Worm (Caenorhabditis elegans) whole organism, L4 larva: ENCODE results near the gene Y50D4A.1.

Source experiments
- F44E2.7 ChIP-seq: fragments of 200-800 bp; sonication (Bioruptor generic); IDR thresholded peaks from 2 replicates; pipeline ENCODE4 v2.1.2; 2022; ENCODE audit warnings: missing genetic modification characterization, missing compliant biosample characterization
- Y105C5A.15 ChIP-seq: fragments of 200-800 bp; sonication (Bioruptor generic); IDR thresholded peaks from 2 replicates; pipeline ENCODE4 v1.3.6; 2022; ENCODE audit warnings: missing genetic modification characterization, missing compliant biosample characterization
- Y75B8A.6 ChIP-seq: fragments of 200-800 bp; sonication (Bioruptor generic); IDR thresholded peaks from 2 replicates; pipeline ENCODE4 v1.3.6; 2022; ENCODE audit warnings: missing genetic modification reagents, missing genetic modification characterization, missing compliant biosample characterization
- ZK546.5 ChIP-seq, 2 experiments: sonication (generic microtip); optimal IDR thresholded peaks; 2 replicates each; lab custom pipeline; 2017; ENCODE audit warnings: missing biosample characterization in 2 of 2, missing genetic modification characterization in 2 of 2
- aha-1 ChIP-seq: fragments of 150-350 bp; peaks from one replicate; lab custom pipeline; 2014; ENCODE audit warnings: missing biosample characterization, missing genetic modification characterization
- ceh-82 ChIP-seq: sonication (generic microtip); optimal IDR thresholded peaks from 2 replicates; lab custom pipeline; 2017; ENCODE audit warnings: missing biosample characterization, missing genetic modification characterization
- ces-1 ChIP-seq: fragments of 150-350 bp; sonication (generic microtip); optimal IDR thresholded peaks from 4 replicates; lab custom pipeline; 2014; ENCODE audit warnings: missing biosample characterization, missing genetic modification reagents, missing genetic modification characterization
- dmd-8 ChIP-seq: fragments of 200-800 bp; sonication (Bioruptor generic); IDR thresholded peaks from 2 replicates; pipeline ENCODE4 v1.3.6; 2022; ENCODE audit warnings: missing genetic modification characterization, missing compliant biosample characterization
- dmd-9 ChIP-seq: fragments of 200-800 bp; sonication (Bioruptor generic); IDR thresholded peaks from 2 replicates; pipeline ENCODE4 v1.3.6; 2022; ENCODE audit warnings: missing genetic modification reagents, missing genetic modification characterization, missing compliant biosample characterization
- duxl-1 ChIP-seq: sonication (generic microtip); optimal IDR thresholded peaks from 2 replicates; lab custom pipeline; 2016; ENCODE audit warnings: mild to moderate bottlenecking, missing genetic modification characterization, moderate library complexity, missing compliant biosample characterization; ENCODE audit not compliant: poor library complexity
- egl-27 ChIP-seq: sonication (generic microtip); optimal IDR thresholded peaks from 3 replicates; lab custom pipeline; 2017; ENCODE audit warnings: missing biosample characterization, missing genetic modification reagents, missing genetic modification characterization
- egl-43 ChIP-seq: fragments of 200-800 bp; sonication (Bioruptor generic); IDR thresholded peaks from 2 replicates; pipeline ENCODE4 v1.3.6; 2022; ENCODE audit warnings: missing genetic modification reagents, missing genetic modification characterization, missing compliant biosample characterization
- fos-1 ChIP-seq: fragments of 150-350 bp; optimal IDR thresholded peaks from 2 replicates; lab custom pipeline; 2014; ENCODE audit warnings: missing biosample characterization, missing genetic modification characterization
- gei-8 ChIP-seq: fragments of 200-800 bp; sonication (Bioruptor generic); optimal IDR thresholded peaks from 2 replicates; lab custom pipeline; 2018; ENCODE audit warnings: mild to moderate bottlenecking, missing genetic modification characterization, missing compliant biosample characterization
- hlh-11 ChIP-seq: fragments of 200-800 bp; sonication (Bioruptor generic); optimal IDR thresholded peaks from 2 replicates; lab custom pipeline; 2018; ENCODE audit warnings: mild to moderate bottlenecking, missing genetic modification characterization, missing compliant biosample characterization
- hlh-30 ChIP-seq: sonication (generic microtip); optimal IDR thresholded peaks from 2 replicates; lab custom pipeline; 2017; ENCODE audit warnings: antibody characterized with exemption, mild to moderate bottlenecking, missing genetic modification characterization, missing compliant biosample characterization; ENCODE audit not compliant: insufficient read depth
- lim-7 ChIP-seq: fragments of 200-800 bp; sonication (Bioruptor generic); IDR thresholded peaks from 2 replicates; pipeline ENCODE4 v1.3.6; 2022; ENCODE audit warnings: missing genetic modification characterization, missing compliant biosample characterization
- lin-38 ChIP-seq: fragments of 200-800 bp; sonication (Bioruptor generic); IDR thresholded peaks from 2 replicates; pipeline ENCODE4 v1.3.6; 2022; ENCODE audit warnings: missing genetic modification reagents, missing genetic modification characterization, missing compliant biosample characterization
- lin-39 ChIP-seq: fragments of 150-350 bp; optimal IDR thresholded peaks from 2 replicates; lab custom pipeline; 2014; ENCODE audit warnings: missing biosample characterization, missing genetic modification reagents, missing genetic modification characterization
- mdl-1 ChIP-seq, 2 experiments: fragments of 150-350 bp in 1 of 2; sonication (generic microtip) in 1 of 2; optimal IDR thresholded peaks; 2 replicates each; lab custom pipeline; 2014 to 2017; ENCODE audit warnings: missing biosample characterization in 2 of 2, missing genetic modification characterization in 2 of 2
- mxl-3 ChIP-seq: fragments of 200-800 bp; sonication (Bioruptor generic); optimal IDR thresholded peaks from 2 replicates; lab custom pipeline; 2018; ENCODE audit warnings: mild to moderate bottlenecking, missing genetic modification characterization, missing compliant biosample characterization
- nhr-41 ChIP-seq: fragments of 200-800 bp; sonication (Bioruptor generic); IDR thresholded peaks from 2 replicates; pipeline ENCODE4 v1.3.6; 2022; ENCODE audit warnings: missing genetic modification reagents, missing genetic modification characterization, missing compliant biosample characterization
- nhr-77 ChIP-seq: fragments of 150-350 bp; optimal IDR thresholded peaks from 2 replicates; lab custom pipeline; 2014; ENCODE audit warnings: missing biosample characterization, missing genetic modification characterization
- pha-4 ChIP-seq, 2 experiments: fragments of 150-350 bp in 1 of 2; fragments of 200-800 bp in 1 of 2; sonication (Bioruptor generic) in 1 of 2; IDR thresholded peaks in 1 of 2; optimal IDR thresholded peaks in 1 of 2; 2 replicates each; pipeline versions ENCODE4 v1.3.6 to Lab custom; 2014 to 2022; ENCODE audit warnings: missing genetic modification characterization in 2 of 2, missing genetic modification reagents in 2 of 2, missing biosample characterization in 1 of 2, missing compliant biosample characterization in 1 of 2
- pqm-1 ChIP-seq: sonication (generic microtip); optimal IDR thresholded peaks from 2 replicates; lab custom pipeline; 2017; ENCODE audit warnings: missing biosample characterization, missing genetic modification characterization
- saeg-2 ChIP-seq: fragments of 200-800 bp; sonication (Bioruptor generic); IDR thresholded peaks from 2 replicates; pipeline ENCODE4 v1.3.6; 2022; ENCODE audit warnings: missing genetic modification reagents, missing genetic modification characterization, missing compliant biosample characterization
- sdz-12 ChIP-seq: fragments of 200-800 bp; sonication (Bioruptor generic); optimal IDR thresholded peaks from 2 replicates; lab custom pipeline; 2018; ENCODE audit warnings: mild to moderate bottlenecking, missing genetic modification characterization, missing compliant biosample characterization
- set-16 ChIP-seq: fragments of 200-800 bp; sonication (Bioruptor generic); IDR thresholded peaks from 2 replicates; pipeline ENCODE4 v1.3.6; 2022; ENCODE audit warnings: missing genetic modification reagents, missing genetic modification characterization, missing compliant biosample characterization
- skn-1 ChIP-seq: fragments of 150-350 bp; optimal IDR thresholded peaks from 2 replicates; lab custom pipeline; 2014; ENCODE audit warnings: missing biosample characterization, missing genetic modification characterization
- snpc-1.2 ChIP-seq: fragments of 200-800 bp; sonication (Bioruptor generic); IDR thresholded peaks from 2 replicates; pipeline ENCODE4 v1.3.6; 2022; ENCODE audit warnings: missing genetic modification reagents, missing genetic modification characterization, missing compliant biosample characterization
- snpc-4 ChIP-seq: fragments of 150-350 bp; optimal IDR thresholded peaks from 2 replicates; lab custom pipeline; 2014; ENCODE audit warnings: missing biosample characterization, missing genetic modification characterization
- spr-1 ChIP-seq: sonication (generic microtip); optimal IDR thresholded peaks from 2 replicates; lab custom pipeline; 2016; ENCODE audit warnings: mild to moderate bottlenecking, missing genetic modification characterization, missing compliant biosample characterization
- unc-62 ChIP-seq, 3 experiments: fragments of 150-350 bp in 1 of 3; sonication (generic microtip); optimal IDR thresholded peaks in 2 of 3; peaks in 1 of 3; 1 replicate in 1 of 3; 2 replicates in 2 of 3; lab custom pipeline; 2014 to 2017; ENCODE audit warnings: missing biosample characterization in 3 of 3, missing genetic modification characterization in 3 of 3, missing genetic modification reagents in 3 of 3, missing genotype in 1 of 3
- vab-7 ChIP-seq: fragments of 200-800 bp; sonication (Bioruptor generic); IDR thresholded peaks from 2 replicates; pipeline ENCODE4 v1.3.6; 2022; ENCODE audit warnings: missing genetic modification reagents, missing genetic modification characterization, missing compliant biosample characterization
- zag-1 ChIP-seq: fragments of 150-350 bp; optimal IDR thresholded peaks from 2 replicates; lab custom pipeline; 2014; ENCODE audit warnings: missing biosample characterization, missing genetic modification characterization
- zfp-3 ChIP-seq: fragments of 200-800 bp; sonication (Bioruptor generic); conservative IDR thresholded peaks from 2 replicates; pipeline ENCODE4 v1.3.6; 2022; ENCODE audit warnings: missing genetic modification reagents, missing genetic modification characterization, missing compliant biosample characterization
- zip-2 ChIP-seq: fragments of 150-350 bp; optimal IDR thresholded peaks from 2 replicates; lab custom pipeline; 2014; ENCODE audit warnings: missing biosample characterization, missing genetic modification characterization
- ztf-7 ChIP-seq: fragments of 150-350 bp; optimal IDR thresholded peaks from 2 replicates; lab custom pipeline; 2014; ENCODE audit warnings: missing biosample characterization, missing genetic modification characterization

The Y50D4A.1 gene

ce11 chrV:1158247-1158646, 49.4 kb upstream of the Y50D4A.1 start (continued):
- TF ChIP-seq egl-43 (GFP tag; lab: Robert Waterston, UW) (peak; percentile 70), ceh-82 (tag; lab: Kevin White, UChicago) (no peak), mdl-1 (tag; optimal IDR thresholded peaks at IDR 0.05; lab: Kevin White, UChicago) (no peak), snpc-4 (tag; lab: Kevin White, UChicago) (no peak), pqm-1 (tag; lab: Kevin White, UChicago) (no peak), hlh-30 (tag; lab: Kevin White, UChicago) (no peak), vab-7 (GFP tag; lab: Robert Waterston, UW) (peak; percentile 50; the same call in 1 of the 2 replicates)

ce11 chrV:1160716-1161115, 47.0 kb upstream of the Y50D4A.1 start:
- TF ChIP-seq zip-2 (no peak), dmd-8 (GFP tag; lab: Robert Waterston, UW) (0 out of 2 replicates have a peak, but pooled peaks have one; percentile 21), nhr-77 (no peak)

ce11 chrV:1164196-1164691, 43.4 kb upstream of the Y50D4A.1 start, which contains the start of gene T21H3.5:
T21H3.5 (minus strand) TSS chrV:1164293.
- TF ChIP-seq mxl-3 (GFP tag; lab: Kevin White, UChicago) (peak; percentile 66), duxl-1 (no peak), snpc-1.2 (no peak), ztf-7 (tag; lab: Kevin White, UChicago) (no peak), zfp-3 (GFP tag; lab: Robert Waterston, UW) (no peak), hlh-11 (tag; lab: Kevin White, UChicago) (peak; percentile 18), dmd-9 (GFP tag; lab: Robert Waterston, UW) (no peak), set-16 (GFP tag; lab: Robert Waterston, UW) (peak; percentile 32; the same call in 1 of the 2 replicates), nhr-41 (GFP tag; lab: Robert Waterston, UW) (no peak), dmd-8 (GFP tag; lab: Robert Waterston, UW) (no peak), Y75B8A.6 (GFP tag; lab: Robert Waterston, UW) (no peak), hlh-30 (tag; lab: Kevin White, UChicago) (no peak), egl-27 (tag; lab: Kevin White, UChicago) (no peak), zag-1 (tag; lab: Kevin White, UChicago) (no peak), unc-62 (GFP tag; optimal IDR thresholded peaks at IDR 0.05 in 1 of 2; lab: Kevin White, UChicago) (peak in 1 of 2 experiments; percentile 91), unc-62 (tag; optimal IDR thresholded peaks at IDR 0.05; lab: Kevin White, UChicago) (no peak), pha-4 (GFP tag; IDR thresholded peaks at IDR 0.05; lab: Robert Waterston, UW) (no peak), pha-4 (tag; optimal IDR thresholded peaks at IDR 0.05; lab: Kevin White, UChicago) (no peak), gei-8 (GFP tag; lab: Kevin White, UChicago) (no peak), fos-1 (no peak), skn-1 (tag; lab: Kevin White, UChicago) (no peak), lin-39 (tag; lab: Kevin White, UChicago) (no peak), lin-38 (GFP tag; lab: Robert Waterston, UW) (no peak), ZK546.5 (tag; optimal IDR thresholded peaks at IDR 0.05; lab: Kevin White, UChicago) (no peak), sdz-12 (GFP tag; lab: Kevin White, UChicago) (no peak)
- TF ChIP-seq, all 104 proteins: peak for 4

ce11 chrV:1165090-1165761, 42.5 kb upstream of the Y50D4A.1 start, which contains the start of gene ptr-16:
ptr-16 (plus strand) TSS chrV:1165711.
- TF ChIP-seq saeg-2 (GFP tag; lab: Robert Waterston, UW) (no peak), spr-1 (tag; lab: Kevin White, UChicago) (no peak), F44E2.7 (GFP tag; lab: Robert Waterston, UW) (0 out of 2 replicates have a peak, but pooled peaks have one; percentile 7), egl-43 (GFP tag; lab: Robert Waterston, UW) (0 out of 2 replicates have a peak, but pooled peaks have one; percentile 10), mdl-1 (tag; optimal IDR thresholded peaks at IDR 0.05; lab: Kevin White, UChicago) (no peak), skn-1 (tag; lab: Kevin White, UChicago) (no peak), aha-1 (tag; lab: Kevin White, UChicago) (peak; percentile 58), lim-7 (GFP tag; lab: Robert Waterston, UW) (no peak), Y105C5A.15 (GFP tag; lab: Robert Waterston, UW) (no peak), ces-1 (GFP tag; lab: Kevin White, UChicago) (no peak)
